Worm (Caenorhabditis elegans): ENCODE measurements around the gene Y38F1A.8.

Gene Y38F1A.8

ce11 chrII:12994009-12994788 lies 6.5 kb downstream of the Y38F1A.8 start:
- TF ChIP-seq hsf-1 (GFP tag; IDR thresholded peaks at IDR 0.05): peak; percentile 61; the same call in 1 of the 2 replicates
- TF ChIP-seq K12H6.12 (tag; optimal IDR thresholded peaks at IDR 0.05): no peak
- TF ChIP-seq C06A6.2 (GFP tag; conservative IDR thresholded peaks at IDR 0.05): peak; percentile 22; the same call in 1 of the 2 replicates
- peak; percentile 24; the same call in 1 of the 2 replicates for TF ChIP-seq madf-6 (GFP tag; IDR thresholded peaks at IDR 0.05)
- TF ChIP-seq nfyb-1 (GFP tag; IDR thresholded peaks at IDR 0.05): peak; percentile 70; the same call in 1 of the 2 replicates
- peak; percentile 43 for TF ChIP-seq athp-1 (tag; optimal IDR thresholded peaks at IDR 0.05)
- TF ChIP-seq atf-7 (tag; optimal IDR thresholded peaks at IDR 0.05): peak; percentile 60
- TF ChIP-seq nhr-80 (tag; optimal IDR thresholded peaks at IDR 0.05): peak; percentile 71
- TF ChIP-seq Y79H2A.3 (GFP tag; conservative IDR thresholded peaks at IDR 0.05): no peak
- 0 out of 2 replicates have a peak, but pooled peaks have one; percentile 41 for TF ChIP-seq dox-1 (GFP tag; IDR thresholded peaks at IDR 0.05)
- peak; percentile 92 for TF ChIP-seq Y56A3A.18 (GFP tag; IDR thresholded peaks at IDR 0.05)
- no peak for TF ChIP-seq zim-3 (tag; optimal IDR thresholded peaks at IDR 0.05)
- peak; percentile 77 for TF ChIP-seq ztf-26 (tag; optimal IDR thresholded peaks at IDR 0.05)
- no peak for TF ChIP-seq Y95B8A.8 (GFP tag; IDR thresholded peaks at IDR 0.05)
- no peak for TF ChIP-seq dpff-1 (tag; optimal IDR thresholded peaks at IDR 0.05)
- peak; percentile 24; the same call in 1 of the 2 replicates for TF ChIP-seq hmg-1.2 (GFP tag; IDR thresholded peaks at IDR 0.05)
- peak; percentile 73 for TF ChIP-seq madf-10 (tag; optimal IDR thresholded peaks at IDR 0.05)
- no peak for TF ChIP-seq sea-2 (GFP tag; IDR thresholded peaks at IDR 0.05)
- TF ChIP-seq tlf-1 (GFP tag; optimal IDR thresholded peaks at IDR 0.05): peak; percentile 83
- TF ChIP-seq lin-26 (GFP tag; IDR thresholded peaks at IDR 0.05): peak; percentile 47; the same call in 1 of the 2 replicates
- TF ChIP-seq cebp-1 (GFP tag; IDR thresholded peaks at IDR 0.05): no peak
- peak; percentile 58 for TF ChIP-seq cebp-1 (tag; optimal IDR thresholded peaks at IDR 0.05)
- TF ChIP-seq K11D2.4 (GFP tag; IDR thresholded peaks at IDR 0.05): peak; percentile 49; the same call in 1 of the 2 replicates
- no peak for TF ChIP-seq Y53F4B.3 (GFP tag; IDR thresholded peaks at IDR 0.05)
- peak; percentile 41 for TF ChIP-seq nhr-90 (tag; optimal IDR thresholded peaks at IDR 0.05)
- TF ChIP-seq B0035.1 (tag; optimal IDR thresholded peaks at IDR 0.05): peak; percentile 49
- no peak for TF ChIP-seq ztf-25 (GFP tag; IDR thresholded peaks at IDR 0.05)
- 0 out of 2 replicates have a peak, but pooled peaks have one; percentile 20 for TF ChIP-seq F39B2.1 (GFP tag; IDR thresholded peaks at IDR 0.05)
- peak; percentile 75 for TF ChIP-seq B0336.3 (GFP tag; IDR thresholded peaks at IDR 0.05)
- peak; percentile 28 for TF ChIP-seq ztf-22 (GFP tag; optimal IDR thresholded peaks at IDR 0.05)
- TF ChIP-seq mcd-1 (GFP tag; IDR thresholded peaks at IDR 0.05): peak; percentile 40; the same call in 1 of the 2 replicates
- no peak for TF ChIP-seq lir-1 (GFP tag; conservative IDR thresholded peaks at IDR 0.05)
- TF ChIP-seq attf-6 (GFP tag; IDR thresholded peaks at IDR 0.05): no peak
- peak; percentile 84 for TF ChIP-seq chd-7 (tag; optimal IDR thresholded peaks at IDR 0.05)
- peak; percentile 81 for TF ChIP-seq F52B5.7 (tag; optimal IDR thresholded peaks at IDR 0.05)
- TF ChIP-seq lin-54 (GFP tag; optimal IDR thresholded peaks at IDR 0.05): peak; percentile 21
- TF ChIP-seq madf-3 (GFP tag; IDR thresholded peaks at IDR 0.05): 0 out of 2 replicates have a peak, but pooled peaks have one; percentile 62
- no peak for TF ChIP-seq nhr-179 (tag; optimal IDR thresholded peaks at IDR 0.05)
- 0 out of 2 replicates have a peak, but pooled peaks have one; percentile 20 for TF ChIP-seq egl-44 (GFP tag; IDR thresholded peaks at IDR 0.05)
- peak; percentile 13 for TF ChIP-seq attf-5 (GFP tag; optimal IDR thresholded peaks at IDR 0.05)
- peak; percentile 54; the same call in 1 of the 2 replicates for TF ChIP-seq pbrm-1 (GFP tag; IDR thresholded peaks at IDR 0.05)
- peak; percentile 47 for TF ChIP-seq gei-17 (GFP tag; optimal IDR thresholded peaks at IDR 0.05)
- peak; percentile 3 to 20 for TF ChIP-seq let-607 (tag; optimal IDR thresholded peaks at IDR 0.05)
- TF ChIP-seq tbp1 (GFP tag; optimal IDR thresholded peaks at IDR 0.05): peak; percentile 54
- TF ChIP-seq repo-1 (tag; optimal IDR thresholded peaks at IDR 0.05): peak; percentile 96
- TF ChIP-seq F22D6.2 (tag; optimal IDR thresholded peaks at IDR 0.05): peak; percentile 55
- peak; percentile 71 for TF ChIP-seq ekl-4 (GFP tag; IDR thresholded peaks at IDR 0.05)

All from whole organism, young adult.